Fruit fly (Drosophila melanogaster) whole organism, adult: Measurements from ENCODE around the gene CG43210.

ENCODE experiments used
- CG1620 ChIP-seq: fragments of 200-800 bp; sonication (Bioruptor generic); optimal IDR thresholded peaks from 2 replicates; lab custom pipeline; 2016; ENCODE audit warnings: missing biosample characterization, missing genetic modification characterization
- CG5204 ChIP-seq: fragments of 200-800 bp; sonication (Bioruptor generic); optimal IDR thresholded peaks from 2 replicates; lab custom pipeline; 2016; ENCODE audit warnings: missing biosample characterization, missing genetic modification characterization
- CG7045 ChIP-seq: fragments of 200-800 bp; sonication (Bioruptor generic); optimal IDR thresholded peaks from 2 replicates; lab custom pipeline; 2017; ENCODE audit warnings: missing biosample characterization, mild to moderate bottlenecking, missing genetic modification characterization
- CG7101 ChIP-seq: fragments of 200-800 bp; sonication (Bioruptor generic); optimal IDR thresholded peaks from 2 replicates; lab custom pipeline; 2018; ENCODE audit warnings: missing biosample characterization, mild to moderate bottlenecking, missing genetic modification characterization, moderate library complexity
- Clk ChIP-seq: fragments of 200-800 bp; sonication (Bioruptor generic); optimal IDR thresholded peaks from 2 replicates; lab custom pipeline; 2017; ENCODE audit warnings: missing biosample characterization, missing genetic modification characterization
- Hr96 ChIP-seq: fragments of 200-800 bp; sonication (Bioruptor generic); optimal IDR thresholded peaks from 2 replicates; lab custom pipeline; 2016; ENCODE audit warnings: missing biosample characterization, missing genetic modification characterization
- Mnt ChIP-seq: fragments of 200-800 bp; sonication (Bioruptor generic); optimal IDR thresholded peaks from 2 replicates; lab custom pipeline; 2016; ENCODE audit warnings: missing biosample characterization, mild to moderate bottlenecking, missing genetic modification characterization
- bab1 ChIP-seq: fragments of 200-800 bp; sonication (Bioruptor generic); optimal IDR thresholded peaks from 3 replicates; lab custom pipeline; 2019; ENCODE audit warnings: missing biosample characterization, mild to moderate bottlenecking, missing genetic modification characterization, moderate library complexity
- cic ChIP-seq: fragments of 200-800 bp; sonication (Bioruptor generic); optimal IDR thresholded peaks from 2 replicates; lab custom pipeline; 2017; ENCODE audit warnings: missing biosample characterization, mild to moderate bottlenecking, missing genetic modification characterization, moderate library complexity
- cnc ChIP-seq, 2 experiments: fragments of >200 bp; optimal IDR thresholded peaks; 2 replicates each; lab custom pipeline; 2017
- kay ChIP-seq: fragments of 200-800 bp; sonication (Bioruptor generic); peaks from one replicate; lab custom pipeline; 2016; ENCODE audit warnings: missing biosample characterization, missing genetic modification characterization, borderline replicate concordance
- ovo ChIP-seq: fragments of 200-800 bp; sonication (Bioruptor generic); optimal IDR thresholded peaks from 2 replicates; lab custom pipeline; 2016; ENCODE audit warnings: missing biosample characterization, missing genetic modification characterization
- pad ChIP-seq: fragments of 200-800 bp; sonication (Bioruptor generic); optimal IDR thresholded peaks from 3 replicates; lab custom pipeline; 2017; ENCODE audit warnings: missing biosample characterization, missing genetic modification characterization, mild to moderate bottlenecking, moderate library complexity, missing genetic modification reagents
- tj ChIP-seq: fragments of 200-800 bp; sonication (Bioruptor generic); optimal IDR thresholded peaks from 3 replicates; lab custom pipeline; 2017; ENCODE audit warnings: missing biosample characterization, mild to moderate bottlenecking, missing genetic modification characterization, moderate library complexity

dm6 chr3R:18582236-18582635 is 17.3 kb upstream of the CG43210 start:
- TF ChIP-seq kay (GFP tag; lab: Kevin White, UChicago) (peak; percentile 74), cnc (optimal IDR thresholded peaks at IDR 0.05; lab: Kevin White, UChicago) (no peak), bab1 (no peak), ovo (GFP tag; lab: Kevin White, UChicago) (peak; percentile 12), Mnt (GFP tag; lab: Kevin White, UChicago) (peak; percentile 19), cic (GFP tag; lab: Kevin White, UChicago) (peak; percentile 81), Clk (GFP tag; lab: Kevin White, UChicago) (peak; percentile 37), CG1620 (no peak), CG7101 (tag; lab: Kevin White, UChicago) (peak; percentile 66), CG7045 (GFP tag; lab: Kevin White, UChicago) (peak; percentile 22), tj (GFP tag; lab: Kevin White, UChicago) (no peak), pad (GFP tag; lab: Kevin White, UChicago) (peak; percentile 1), Hr96 (GFP tag; lab: Kevin White, UChicago) (peak; percentile 23), CG5204 (GFP tag; lab: Kevin White, UChicago) (peak; percentile 30)
